Worm (Caenorhabditis elegans) whole organism, young adult: ENCODE data around the gene F21C10.18.
A peak's percentile ranks its signal among the peaks of the same experiment; 100 is the strongest.

ENCODE experiments used
- B0336.3 ChIP-seq: fragments of 200-800 bp; sonication (Bioruptor generic); IDR thresholded peaks from 2 replicates; pipeline ENCODE4 v1.3.6; 2022; ENCODE audit warnings: missing genetic modification characterization, missing compliant biosample characterization
- C06A6.2 ChIP-seq: fragments of 200-800 bp; sonication (Bioruptor generic); conservative IDR thresholded peaks from 2 replicates; pipeline ENCODE4 v1.3.6; 2022; ENCODE audit warnings: missing genetic modification characterization, missing compliant biosample characterization
- F10E7.11 ChIP-seq: sonication (generic microtip); optimal IDR thresholded peaks from 2 replicates; lab custom pipeline; 2017; ENCODE audit warnings: mild to moderate bottlenecking, missing genetic modification characterization, moderate library complexity, missing compliant biosample characterization
- F23B12.7 ChIP-seq: sonication (generic microtip); optimal IDR thresholded peaks from 2 replicates; lab custom pipeline; 2017; ENCODE audit warnings: missing genetic modification characterization, mild to moderate bottlenecking, missing compliant biosample characterization, antibody characterized with exemption, moderate library complexity; ENCODE audit not compliant: insufficient read depth
- K12H6.12 ChIP-seq: fragments of 200-800 bp; sonication (Bioruptor generic); optimal IDR thresholded peaks from 2 replicates; lab custom pipeline; 2018; ENCODE audit warnings: mild to moderate bottlenecking, missing genetic modification characterization, missing compliant biosample characterization
- Y53G8AR.9 ChIP-seq: fragments of 200-800 bp; sonication (Bioruptor generic); conservative IDR thresholded peaks from 2 replicates; pipeline ENCODE4 v1.3.6; 2022; ENCODE audit warnings: missing genetic modification reagents, missing genetic modification characterization, missing compliant biosample characterization
- ZK185.1 ChIP-seq: sonication (generic microtip); optimal IDR thresholded peaks from 2 replicates; lab custom pipeline; 2016; ENCODE audit warnings: mild to moderate bottlenecking, missing genetic modification characterization, missing compliant biosample characterization; ENCODE audit not compliant: poor library complexity, severe bottlenecking
- akir-1 ChIP-seq: fragments of 200-800 bp; sonication (Bioruptor generic); optimal IDR thresholded peaks from 2 replicates; lab custom pipeline; 2018; ENCODE audit warnings: mild to moderate bottlenecking, missing genetic modification characterization, moderate library complexity, missing compliant biosample characterization
- ama-1 ChIP-seq, 3 experiments: fragments of 150-350 bp in 1 of 3; sonication (generic microtip) in 2 of 3; optimal IDR thresholded peaks; 2 replicates each; lab custom pipeline; 2014 to 2018; ENCODE audit warnings: missing biosample characterization in 2 of 3, missing genetic modification characterization in 2 of 3, missing genetic modification reagents in 2 of 3
- aptf-2 ChIP-seq: fragments of 200-800 bp; sonication (Bioruptor generic); conservative IDR thresholded peaks from 2 replicates; pipeline ENCODE4 v1.3.6; 2022; ENCODE audit warnings: missing genetic modification reagents, missing genetic modification characterization, missing compliant biosample characterization
- atf-7 ChIP-seq: sonication (generic microtip); optimal IDR thresholded peaks from 2 replicates; lab custom pipeline; 2017; ENCODE audit warnings: mild to moderate bottlenecking, missing genetic modification characterization, missing compliant biosample characterization
- attf-3 ChIP-seq: fragments of 200-800 bp; sonication (Bioruptor generic); conservative IDR thresholded peaks from 2 replicates; pipeline ENCODE4 v1.3.6; 2022; ENCODE audit warnings: missing genetic modification reagents, missing genetic modification characterization, missing compliant biosample characterization
- attf-5 ChIP-seq: fragments of 200-800 bp; sonication (Bioruptor generic); optimal IDR thresholded peaks from 2 replicates; lab custom pipeline; 2018; ENCODE audit warnings: mild to moderate bottlenecking, missing genetic modification characterization, missing compliant biosample characterization
- attf-6 ChIP-seq: fragments of 200-800 bp; sonication (Bioruptor generic); IDR thresholded peaks from 2 replicates; pipeline ENCODE4 v1.3.6; 2022; ENCODE audit warnings: missing genetic modification reagents, missing genetic modification characterization, missing compliant biosample characterization
- ccch-3 ChIP-seq: fragments of 200-800 bp; sonication (Bioruptor generic); optimal IDR thresholded peaks from 2 replicates; lab custom pipeline; 2018; ENCODE audit warnings: mild to moderate bottlenecking, missing genetic modification characterization, missing compliant biosample characterization
- cebp-2 ChIP-seq: fragments of 200-800 bp; sonication (Bioruptor generic); IDR thresholded peaks from 2 replicates; pipeline ENCODE4 v1.3.6; 2022; ENCODE audit warnings: missing genetic modification characterization, missing compliant biosample characterization
- ceh-27 ChIP-seq: fragments of 200-800 bp; sonication (Bioruptor generic); optimal IDR thresholded peaks from 2 replicates; lab custom pipeline; 2018; ENCODE audit warnings: mild to moderate bottlenecking, missing genetic modification characterization, moderate library complexity, missing compliant biosample characterization
- ceh-40 ChIP-seq: fragments of 200-800 bp; sonication (Bioruptor generic); IDR thresholded peaks from 2 replicates; pipeline ENCODE4 v1.3.6; 2022; ENCODE audit warnings: missing genetic modification characterization, missing compliant biosample characterization
- chd-7 ChIP-seq: sonication (generic microtip); optimal IDR thresholded peaks from 2 replicates; lab custom pipeline; 2016; ENCODE audit warnings: mild to moderate bottlenecking, missing genetic modification characterization, moderate library complexity, missing compliant biosample characterization
- egl-44 ChIP-seq: fragments of 200-800 bp; sonication (Bioruptor generic); IDR thresholded peaks from 2 replicates; pipeline ENCODE4 v1.3.6; 2022; ENCODE audit warnings: missing genetic modification reagents, missing genetic modification characterization, missing compliant biosample characterization
- egrh-3 ChIP-seq: fragments of 200-800 bp; sonication (Bioruptor generic); IDR thresholded peaks from 2 replicates; pipeline ENCODE4 v1.3.6; 2022; ENCODE audit warnings: missing genetic modification reagents, missing genetic modification characterization, missing compliant biosample characterization
- ekl-4 ChIP-seq: fragments of 200-800 bp; sonication (Bioruptor generic); IDR thresholded peaks from 2 replicates; pipeline ENCODE4 v1.3.6; 2022; ENCODE audit warnings: missing genetic modification reagents, missing genetic modification characterization, missing compliant biosample characterization
- ets-4 ChIP-seq: fragments of 200-800 bp; sonication (Bioruptor generic); optimal IDR thresholded peaks from 2 replicates; lab custom pipeline; 2018; ENCODE audit warnings: mild to moderate bottlenecking, missing genetic modification characterization, missing compliant biosample characterization
- gei-17 ChIP-seq: fragments of 200-800 bp; sonication (Bioruptor generic); optimal IDR thresholded peaks from 2 replicates; lab custom pipeline; 2018; ENCODE audit warnings: mild to moderate bottlenecking, missing genetic modification characterization, missing compliant biosample characterization
- hmg-1.2 ChIP-seq: fragments of 200-800 bp; sonication (Bioruptor generic); IDR thresholded peaks from 2 replicates; pipeline ENCODE4 v1.3.6; 2022; ENCODE audit warnings: missing genetic modification reagents, missing genetic modification characterization, missing compliant biosample characterization
- hsf-1 ChIP-seq: fragments of 200-800 bp; sonication (Bioruptor generic); IDR thresholded peaks from 2 replicates; pipeline ENCODE4 v1.3.6; 2022; ENCODE audit warnings: missing genetic modification reagents, missing genetic modification characterization, missing compliant biosample characterization
- let-526 ChIP-seq: fragments of 200-800 bp; sonication (Bioruptor generic); IDR thresholded peaks from 2 replicates; pipeline ENCODE4 v1.3.6; 2022; ENCODE audit warnings: missing genetic modification reagents, missing genetic modification characterization, missing compliant biosample characterization
- let-607 ChIP-seq, 2 experiments: fragments of 200-800 bp in 1 of 2; sonication (Bioruptor generic) in 1 of 2; sonication (generic microtip) in 1 of 2; optimal IDR thresholded peaks; 2 replicates each; lab custom pipeline; 2016 to 2018; ENCODE audit warnings: mild to moderate bottlenecking in 2 of 2, missing compliant biosample characterization in 2 of 2, missing genetic modification characterization in 2 of 2, moderate library complexity in 2 of 2, missing genotype in 1 of 2
- lir-1 ChIP-seq: fragments of 200-800 bp; sonication (Bioruptor generic); conservative IDR thresholded peaks from 2 replicates; pipeline ENCODE4 v1.3.6; 2022; ENCODE audit warnings: missing genetic modification reagents, missing genetic modification characterization, missing compliant biosample characterization
- madf-10 ChIP-seq: sonication (generic microtip); optimal IDR thresholded peaks from 2 replicates; lab custom pipeline; 2016; ENCODE audit warnings: mild to moderate bottlenecking, missing genetic modification characterization, missing compliant biosample characterization
- madf-3 ChIP-seq: fragments of 200-800 bp; sonication (Bioruptor generic); IDR thresholded peaks from 2 replicates; pipeline ENCODE4 v1.3.6; 2022; ENCODE audit warnings: missing genetic modification reagents, missing genetic modification characterization, missing compliant biosample characterization
- mcd-1 ChIP-seq: fragments of 200-800 bp; sonication (Bioruptor generic); IDR thresholded peaks from 2 replicates; pipeline ENCODE4 v1.3.6; 2022; ENCODE audit warnings: missing genetic modification reagents, missing genetic modification characterization, missing compliant biosample characterization
- mel-28 ChIP-seq: sonication (generic microtip); optimal IDR thresholded peaks from 2 replicates; lab custom pipeline; 2016; ENCODE audit warnings: borderline replicate concordance, mild to moderate bottlenecking, missing genetic modification characterization, missing compliant biosample characterization
- nfyb-1 ChIP-seq: fragments of 200-800 bp; sonication (Bioruptor generic); IDR thresholded peaks from 2 replicates; pipeline ENCODE4 v1.3.6; 2022; ENCODE audit warnings: missing genetic modification reagents, missing genetic modification characterization, missing compliant biosample characterization
- nhr-120 ChIP-seq: fragments of 200-800 bp; sonication (Bioruptor generic); IDR thresholded peaks from 2 replicates; pipeline ENCODE4 v1.3.6; 2022; ENCODE audit warnings: missing genetic modification characterization, missing compliant biosample characterization
- nhr-80 ChIP-seq: sonication (generic microtip); optimal IDR thresholded peaks from 2 replicates; lab custom pipeline; 2016; ENCODE audit warnings: missing genetic modification characterization, missing compliant biosample characterization
- pbrm-1 ChIP-seq: fragments of 200-800 bp; sonication (Bioruptor generic); IDR thresholded peaks from 2 replicates; pipeline ENCODE4 v1.3.6; 2022; ENCODE audit warnings: missing genetic modification reagents, missing genetic modification characterization, missing compliant biosample characterization
- snpc-1.1 ChIP-seq: sonication (generic microtip); optimal IDR thresholded peaks from 2 replicates; lab custom pipeline; 2017; ENCODE audit warnings: missing genetic modification characterization, mild to moderate bottlenecking, missing compliant biosample characterization, antibody characterized with exemption, moderate library complexity, missing genotype, missing genetic modification reagents; ENCODE audit not compliant: insufficient read depth
- snpc-3.4 ChIP-seq: sonication (generic microtip); optimal IDR thresholded peaks from 2 replicates; lab custom pipeline; 2017; ENCODE audit warnings: missing genetic modification characterization, mild to moderate bottlenecking, missing compliant biosample characterization, antibody characterized with exemption, moderate library complexity, missing genotype, missing genetic modification reagents
- somi-1 ChIP-seq: fragments of 200-800 bp; sonication (Bioruptor generic); optimal IDR thresholded peaks from 2 replicates; lab custom pipeline; 2018; ENCODE audit warnings: mild to moderate bottlenecking, missing genetic modification characterization, missing compliant biosample characterization
- sptf-2 ChIP-seq: fragments of 200-800 bp; sonication (Bioruptor generic); optimal IDR thresholded peaks from 2 replicates; lab custom pipeline; 2018; ENCODE audit warnings: mild to moderate bottlenecking, missing genetic modification characterization, missing compliant biosample characterization
- tbp1 ChIP-seq: fragments of 200-800 bp; sonication (Bioruptor generic); optimal IDR thresholded peaks from 2 replicates; lab custom pipeline; 2018; ENCODE audit warnings: mild to moderate bottlenecking, missing genetic modification characterization, missing compliant biosample characterization
- tlf-1 ChIP-seq: fragments of 200-800 bp; sonication (Bioruptor generic); optimal IDR thresholded peaks from 2 replicates; lab custom pipeline; 2018; ENCODE audit warnings: mild to moderate bottlenecking, missing genetic modification characterization, missing compliant biosample characterization
- unc-130 ChIP-seq: sonication (generic microtip); optimal IDR thresholded peaks from 2 replicates; lab custom pipeline; 2016; ENCODE audit warnings: missing genetic modification reagents, missing genetic modification characterization, missing compliant biosample characterization
- ztf-26 ChIP-seq: sonication (generic microtip); optimal IDR thresholded peaks from 2 replicates; lab custom pipeline; 2017; ENCODE audit warnings: missing genetic modification characterization, missing compliant biosample characterization
- ztf-3 ChIP-seq: fragments of 200-800 bp; sonication (Bioruptor generic); optimal IDR thresholded peaks from 2 replicates; lab custom pipeline; 2018; ENCODE audit warnings: mild to moderate bottlenecking, missing genetic modification characterization, missing compliant biosample characterization

Gene F21C10.18

DNA sequence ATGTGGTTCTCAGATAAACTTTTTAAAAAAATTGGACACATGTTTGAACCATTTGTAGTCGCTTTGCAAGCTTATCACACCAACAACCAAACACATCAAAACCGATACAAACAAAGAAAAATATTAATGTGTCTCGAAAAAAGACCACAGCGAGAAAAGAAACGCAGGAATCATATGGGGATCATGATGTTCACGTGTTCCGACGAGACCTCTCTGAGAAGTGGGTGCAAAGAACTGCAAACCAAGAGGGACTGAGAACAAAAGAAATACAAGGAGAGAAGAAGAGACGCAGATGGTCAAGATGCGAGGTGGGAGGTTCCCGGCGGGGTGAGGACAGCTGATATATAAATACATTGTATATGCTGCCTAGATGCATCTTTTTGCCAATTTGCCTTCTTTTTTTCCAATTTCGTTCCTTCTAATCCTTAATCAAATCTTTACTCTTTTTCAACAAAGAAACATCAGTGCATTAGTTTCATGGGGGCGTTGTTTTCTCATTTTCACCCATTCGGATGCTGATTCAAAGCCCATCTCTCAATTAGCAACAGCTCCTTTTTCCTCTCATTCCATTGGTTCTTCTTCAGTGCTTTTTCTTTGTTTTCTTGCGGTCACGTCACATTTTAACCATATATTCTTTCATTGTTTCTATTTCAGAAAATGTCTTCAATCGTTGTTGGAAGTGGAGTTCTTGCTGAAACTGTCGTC lies 12.6 kb upstream of the F21C10.18 start, which contains the start of gene F21C10.10 (continued):
- TF ChIP-seq F23B12.7 (tag; lab: Kevin White, UChicago) (peak; percentile 15), ceh-27 (peak; percentile 80), tlf-1 (GFP tag; lab: Kevin White, UChicago) (peak; percentile 34), nhr-120 (GFP tag; lab: Robert Waterston, UW) (no peak), ccch-3 (GFP tag; lab: Kevin White, UChicago) (no peak), B0336.3 (GFP tag; lab: Robert Waterston, UW) (peak; percentile 59; the same call in 1 of the 2 replicates), madf-10 (tag; lab: Kevin White, UChicago) (peak; percentile 72), atf-7 (peak; percentile 68), K12H6.12 (tag; lab: Kevin White, UChicago) (peak; percentile 67), C06A6.2 (GFP tag; lab: Robert Waterston, UW) (peak; percentile 88), let-607 (tag; optimal IDR thresholded peaks at IDR 0.05; lab: Kevin White, UChicago) (peak; percentile 18 to 50), mel-28 (no peak), somi-1 (GFP tag; lab: Kevin White, UChicago) (peak; percentile 87), attf-5 (GFP tag; lab: Kevin White, UChicago) (peak; percentile 79), mcd-1 (GFP tag; lab: Robert Waterston, UW) (peak; percentile 50), ZK185.1 (tag; lab: Kevin White, UChicago) (peak; percentile 69), akir-1 (no peak), madf-3 (no peak), cebp-2 (GFP tag; lab: Robert Waterston, UW) (no peak), hmg-1.2 (peak; percentile 90), let-526 (GFP tag; lab: Robert Waterston, UW) (0 out of 2 replicates have a peak, but pooled peaks have one; percentile 34), egrh-3 (no peak), gei-17 (GFP tag; lab: Kevin White, UChicago) (peak; percentile 52), tbp1 (GFP tag; lab: Kevin White, UChicago) (peak; percentile 54), lir-1 (GFP tag; lab: Robert Waterston, UW) (no peak), hsf-1 (GFP tag; lab: Robert Waterston, UW) (peak; percentile 62; the same call in 1 of the 2 replicates), unc-130 (GFP tag; lab: Kevin White, UChicago) (no peak), ztf-3 (GFP tag; lab: Kevin White, UChicago) (no peak), ets-4 (GFP tag; lab: Kevin White, UChicago) (no peak), pbrm-1 (GFP tag; lab: Robert Waterston, UW) (peak; percentile 51; the same call in 1 of the 2 replicates), egl-44 (GFP tag; lab: Robert Waterston, UW) (peak; percentile 42; the same call in 1 of the 2 replicates), nhr-80 (tag; lab: Kevin White, UChicago) (peak; percentile 81), snpc-3.4 (tag; lab: Kevin White, UChicago) (no peak), attf-6 (GFP tag; lab: Robert Waterston, UW) (no peak), chd-7 (tag; lab: Kevin White, UChicago) (peak; percentile 69), nfyb-1 (GFP tag; lab: Robert Waterston, UW) (peak; percentile 75), ama-1 (optimal IDR thresholded peaks at IDR 0.05; lab: Kevin White, UChicago) (peak; percentile 59), ama-1 (GFP tag; optimal IDR thresholded peaks at IDR 0.05; lab: Kevin White, UChicago) (no peak), ceh-40 (no peak), snpc-1.1 (tag; lab: Kevin White, UChicago) (no peak), Y53G8AR.9 (GFP tag; lab: Robert Waterston, UW) (peak; percentile 38; the same call in 1 of the 2 replicates), sptf-2 (GFP tag; lab: Kevin White, UChicago) (no peak), ekl-4 (GFP tag; lab: Robert Waterston, UW) (peak; percentile 58), aptf-2 (GFP tag; lab: Robert Waterston, UW) (no peak), F10E7.11 (tag; lab: Kevin White, UChicago) (no peak), ztf-26 (peak; percentile 87), attf-3 (GFP tag; lab: Robert Waterston, UW) (no peak)
